Worm (Caenorhabditis elegans) whole organism, L4 larva: Measurements from ENCODE around the gene C30F2.2.

Experiments
- D1046.2 ChIP-seq: fragments of 200-800 bp; sonication (Bioruptor generic); IDR thresholded peaks from 2 replicates; pipeline ENCODE4 v1.3.6; 2022; ENCODE audit warnings: missing genetic modification characterization, missing compliant biosample characterization
- F37D6.2 ChIP-seq: sonication (generic microtip); optimal IDR thresholded peaks from 2 replicates; lab custom pipeline; 2016; ENCODE audit warnings: mild to moderate bottlenecking, missing genetic modification characterization, missing compliant biosample characterization
- F44E2.7 ChIP-seq: fragments of 200-800 bp; sonication (Bioruptor generic); IDR thresholded peaks from 2 replicates; pipeline ENCODE4 v2.1.2; 2022; ENCODE audit warnings: missing genetic modification characterization, missing compliant biosample characterization
- Y105C5A.15 ChIP-seq: fragments of 200-800 bp; sonication (Bioruptor generic); IDR thresholded peaks from 2 replicates; pipeline ENCODE4 v1.3.6; 2022; ENCODE audit warnings: missing genetic modification characterization, missing compliant biosample characterization
- Y5F2A.4 ChIP-seq: fragments of 200-800 bp; sonication (Bioruptor generic); optimal IDR thresholded peaks from 2 replicates; lab custom pipeline; 2018; ENCODE audit warnings: mild to moderate bottlenecking, missing genetic modification characterization, missing compliant biosample characterization
- aha-1 ChIP-seq: fragments of 150-350 bp; peaks from one replicate; lab custom pipeline; 2014; ENCODE audit warnings: missing biosample characterization, missing genetic modification characterization
- ama-1 ChIP-seq: fragments of 150-350 bp; optimal IDR thresholded peaks from 2 replicates; lab custom pipeline; 2014; ENCODE audit warnings: inconsistent platforms, mixed read lengths
- ceh-44 ChIP-seq: fragments of 200-800 bp; sonication (Bioruptor generic); IDR thresholded peaks from 2 replicates; pipeline ENCODE4 v1.3.6; 2022; ENCODE audit warnings: missing genetic modification reagents, missing genetic modification characterization, missing compliant biosample characterization
- daf-16 ChIP-seq, 3 experiments: sonication (generic microtip); optimal IDR thresholded peaks; 2 replicates each; lab custom pipeline; 2016 to 2017; ENCODE audit warnings: missing genetic modification characterization in 3 of 3, missing genetic modification reagents in 3 of 3, mild to moderate bottlenecking in 2 of 3, missing compliant biosample characterization in 2 of 3, missing biosample characterization in 1 of 3, moderate library complexity in 1 of 3
- daf-8 ChIP-seq: fragments of 200-800 bp; sonication (Bioruptor generic); IDR thresholded peaks from 2 replicates; pipeline ENCODE4 v1.3.6; 2022; ENCODE audit warnings: missing genetic modification characterization, missing compliant biosample characterization
- dpl-1 ChIP-seq: fragments of 150-350 bp; optimal IDR thresholded peaks from 2 replicates; lab custom pipeline; 2014; ENCODE audit warnings: missing biosample characterization, missing genetic modification reagents, missing genetic modification characterization
- fkh-10 ChIP-seq: fragments of 150-350 bp; optimal IDR thresholded peaks from 2 replicates; lab custom pipeline; 2014; ENCODE audit warnings: missing biosample characterization, missing genetic modification reagents, missing genetic modification characterization
- fos-1 ChIP-seq: fragments of 150-350 bp; optimal IDR thresholded peaks from 2 replicates; lab custom pipeline; 2014; ENCODE audit warnings: missing biosample characterization, missing genetic modification characterization
- gei-8 ChIP-seq: fragments of 200-800 bp; sonication (Bioruptor generic); optimal IDR thresholded peaks from 2 replicates; lab custom pipeline; 2018; ENCODE audit warnings: mild to moderate bottlenecking, missing genetic modification characterization, missing compliant biosample characterization
- hlh-11 ChIP-seq: fragments of 200-800 bp; sonication (Bioruptor generic); optimal IDR thresholded peaks from 2 replicates; lab custom pipeline; 2018; ENCODE audit warnings: mild to moderate bottlenecking, missing genetic modification characterization, missing compliant biosample characterization
- hlh-30 ChIP-seq: sonication (generic microtip); optimal IDR thresholded peaks from 2 replicates; lab custom pipeline; 2017; ENCODE audit warnings: antibody characterized with exemption, mild to moderate bottlenecking, missing genetic modification characterization, missing compliant biosample characterization; ENCODE audit not compliant: insufficient read depth
- jun-1 ChIP-seq: fragments of 150-350 bp; optimal IDR thresholded peaks from 2 replicates; lab custom pipeline; 2014; ENCODE audit warnings: missing biosample characterization, missing genetic modification reagents, missing genetic modification characterization
- lim-7 ChIP-seq: fragments of 200-800 bp; sonication (Bioruptor generic); IDR thresholded peaks from 2 replicates; pipeline ENCODE4 v1.3.6; 2022; ENCODE audit warnings: missing genetic modification characterization, missing compliant biosample characterization
- lin-13 ChIP-seq: fragments of 150-350 bp; optimal IDR thresholded peaks from 2 replicates; lab custom pipeline; 2014; ENCODE audit warnings: missing biosample characterization, missing genetic modification reagents, missing genetic modification characterization
- lin-39 ChIP-seq: fragments of 150-350 bp; optimal IDR thresholded peaks from 2 replicates; lab custom pipeline; 2014; ENCODE audit warnings: missing biosample characterization, missing genetic modification reagents, missing genetic modification characterization
- madf-9 ChIP-seq: fragments of 200-800 bp; sonication (Bioruptor generic); conservative IDR thresholded peaks from 2 replicates; pipeline ENCODE4 v1.3.6; 2022; ENCODE audit warnings: missing genetic modification reagents, missing genetic modification characterization, missing compliant biosample characterization
- mdl-1 ChIP-seq, 2 experiments: fragments of 150-350 bp in 1 of 2; sonication (generic microtip) in 1 of 2; optimal IDR thresholded peaks; 2 replicates each; lab custom pipeline; 2014 to 2017; ENCODE audit warnings: missing biosample characterization in 2 of 2, missing genetic modification characterization in 2 of 2
- mxl-2 ChIP-seq: fragments of 200-800 bp; sonication (Bioruptor generic); conservative IDR thresholded peaks from 2 replicates; pipeline ENCODE4 v1.3.6; 2022; ENCODE audit warnings: missing genetic modification reagents, missing genetic modification characterization, missing compliant biosample characterization
- nhr-102 ChIP-seq: sonication (generic microtip); optimal IDR thresholded peaks from 2 replicates; lab custom pipeline; 2016; ENCODE audit warnings: mild to moderate bottlenecking, missing genetic modification characterization, moderate library complexity, missing compliant biosample characterization
- nhr-11 ChIP-seq: fragments of 150-350 bp; optimal IDR thresholded peaks from 2 replicates; lab custom pipeline; 2014; ENCODE audit warnings: missing biosample characterization, missing genetic modification characterization
- nhr-237 ChIP-seq: sonication (generic microtip); optimal IDR thresholded peaks from 2 replicates; lab custom pipeline; 2017; ENCODE audit warnings: missing biosample characterization, missing genetic modification characterization
- nhr-28 ChIP-seq: fragments of 150-350 bp; optimal IDR thresholded peaks from 2 replicates; lab custom pipeline; 2014; ENCODE audit warnings: missing biosample characterization, missing genetic modification characterization
- nhr-41 ChIP-seq: fragments of 200-800 bp; sonication (Bioruptor generic); IDR thresholded peaks from 2 replicates; pipeline ENCODE4 v1.3.6; 2022; ENCODE audit warnings: missing genetic modification reagents, missing genetic modification characterization, missing compliant biosample characterization
- php-3 ChIP-seq: fragments of 200-800 bp; sonication (Bioruptor generic); IDR thresholded peaks from 2 replicates; pipeline ENCODE4 v1.3.6; 2022; ENCODE audit warnings: missing genetic modification reagents, missing genetic modification characterization, missing compliant biosample characterization
- pqm-1 ChIP-seq: sonication (generic microtip); optimal IDR thresholded peaks from 2 replicates; lab custom pipeline; 2017; ENCODE audit warnings: missing biosample characterization, missing genetic modification characterization
- saeg-2 ChIP-seq: fragments of 200-800 bp; sonication (Bioruptor generic); IDR thresholded peaks from 2 replicates; pipeline ENCODE4 v1.3.6; 2022; ENCODE audit warnings: missing genetic modification reagents, missing genetic modification characterization, missing compliant biosample characterization
- sdz-12 ChIP-seq: fragments of 200-800 bp; sonication (Bioruptor generic); optimal IDR thresholded peaks from 2 replicates; lab custom pipeline; 2018; ENCODE audit warnings: mild to moderate bottlenecking, missing genetic modification characterization, missing compliant biosample characterization
- snpc-1.2 ChIP-seq: fragments of 200-800 bp; sonication (Bioruptor generic); IDR thresholded peaks from 2 replicates; pipeline ENCODE4 v1.3.6; 2022; ENCODE audit warnings: missing genetic modification reagents, missing genetic modification characterization, missing compliant biosample characterization
- snpc-4 ChIP-seq: fragments of 150-350 bp; optimal IDR thresholded peaks from 2 replicates; lab custom pipeline; 2014; ENCODE audit warnings: missing biosample characterization, missing genetic modification characterization
- spr-1 ChIP-seq: sonication (generic microtip); optimal IDR thresholded peaks from 2 replicates; lab custom pipeline; 2016; ENCODE audit warnings: mild to moderate bottlenecking, missing genetic modification characterization, missing compliant biosample characterization
- spr-3 ChIP-seq: fragments of 200-800 bp; sonication (Bioruptor generic); optimal IDR thresholded peaks from 2 replicates; lab custom pipeline; 2018; ENCODE audit warnings: mild to moderate bottlenecking, missing genetic modification characterization, missing compliant biosample characterization
- tag-97 ChIP-seq: fragments of 200-800 bp; sonication (Bioruptor generic); IDR thresholded peaks from 2 replicates; pipeline ENCODE4 v1.3.6; 2022; ENCODE audit warnings: missing genetic modification characterization, missing compliant biosample characterization
- unc-62 ChIP-seq, 3 experiments: fragments of 150-350 bp in 1 of 3; sonication (generic microtip); optimal IDR thresholded peaks in 2 of 3; peaks in 1 of 3; 1 replicate in 1 of 3; 2 replicates in 2 of 3; lab custom pipeline; 2014 to 2017; ENCODE audit warnings: missing biosample characterization in 3 of 3, missing genetic modification characterization in 3 of 3, missing genetic modification reagents in 3 of 3, missing genotype in 1 of 3
- zag-1 ChIP-seq: fragments of 150-350 bp; optimal IDR thresholded peaks from 2 replicates; lab custom pipeline; 2014; ENCODE audit warnings: missing biosample characterization, missing genetic modification characterization
- zip-11 ChIP-seq: fragments of 200-800 bp; sonication (Bioruptor generic); IDR thresholded peaks from 2 replicates; pipeline ENCODE4 v1.3.6; 2022; ENCODE audit warnings: missing genetic modification characterization, missing compliant biosample characterization

C30F2.2 gene

DNA sequence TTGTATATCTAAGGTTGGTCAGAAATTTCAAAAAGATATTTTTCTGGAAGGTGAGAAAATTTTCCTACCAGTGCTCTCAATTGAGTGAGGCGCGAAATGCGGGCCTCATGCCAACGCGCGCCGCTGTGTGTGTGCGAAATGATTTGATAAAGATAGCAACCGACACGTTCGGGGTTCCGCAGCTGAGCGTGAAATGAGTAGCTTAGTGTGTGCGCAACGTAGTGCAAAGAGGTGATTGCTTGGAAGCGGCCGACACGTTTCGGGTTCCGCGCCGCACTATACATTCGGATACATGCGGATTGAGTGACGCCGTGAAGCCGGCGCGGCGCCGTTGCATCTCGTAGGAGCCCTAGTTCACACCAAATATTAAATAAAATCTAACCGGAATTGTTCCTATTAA lies 6.2 kb upstream of the C30F2.2 start:
- TF ChIP-seq nhr-237 (tag; lab: Kevin White, UChicago) (no peak), zip-11 (GFP tag; lab: Robert Waterston, UW) (no peak), snpc-1.2 (no peak), snpc-4 (peak; percentile 1), php-3 (GFP tag; lab: Robert Waterston, UW) (0 out of 2 replicates have a peak, but pooled peaks have one; percentile 18), saeg-2 (GFP tag; lab: Robert Waterston, UW) (0 out of 2 replicates have a peak, but pooled peaks have one; percentile 14), hlh-11 (tag; lab: Kevin White, UChicago) (peak; percentile 35), tag-97 (no peak), nhr-41 (GFP tag; lab: Robert Waterston, UW) (0 out of 2 replicates have a peak, but pooled peaks have one; percentile 23), mdl-1 (tag; optimal IDR thresholded peaks at IDR 0.05; lab: Kevin White, UChicago) (no peak)

DNA sequence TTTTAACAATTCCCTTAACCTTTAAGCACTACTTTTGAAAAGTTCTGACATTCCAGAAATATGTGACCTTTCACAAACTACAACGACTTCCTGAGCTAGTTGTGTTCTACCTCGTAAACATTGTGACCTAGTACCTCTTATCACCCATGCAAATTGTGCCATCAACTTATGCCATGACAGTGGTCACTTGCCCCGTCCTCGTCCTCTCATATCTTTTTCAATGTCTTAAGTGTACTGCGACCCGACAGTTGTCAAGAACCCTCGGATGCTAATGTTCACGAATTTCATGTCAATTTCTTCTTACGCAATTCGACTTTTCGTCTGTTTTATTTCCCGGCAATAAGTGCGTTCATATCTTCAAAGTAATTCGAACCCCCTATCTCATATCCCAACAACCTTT lies 2.8 kb upstream of the C30F2.2 start:
- TF ChIP-seq madf-9 (GFP tag; lab: Robert Waterston, UW): no peak
- peak; percentile 12 for TF ChIP-seq pqm-1 (tag; lab: Kevin White, UChicago)
- TF ChIP-seq daf-16 (GFP tag; optimal IDR thresholded peaks at IDR 0.05; lab: Kevin White, UChicago): no peak
- TF ChIP-seq daf-16 (tag; optimal IDR thresholded peaks at IDR 0.05; lab: Kevin White, UChicago): peak; percentile 70
- peak; percentile 30 for TF ChIP-seq nhr-28
- TF ChIP-seq nhr-11 (tag; lab: Kevin White, UChicago): no peak
- no peak for TF ChIP-seq fkh-10 (GFP tag; lab: Kevin White, UChicago)
- no peak for TF ChIP-seq mdl-1 (tag; optimal IDR thresholded peaks at IDR 0.05; lab: Kevin White, UChicago)
- no peak for TF ChIP-seq hlh-30 (tag; lab: Kevin White, UChicago)
- TF ChIP-seq lim-7 (GFP tag; lab: Robert Waterston, UW): no peak
- peak; percentile 44 for TF ChIP-seq hlh-11 (tag; lab: Kevin White, UChicago)
- TF ChIP-seq D1046.2: no peak
- no peak for TF ChIP-seq dpl-1 (GFP tag; lab: Kevin White, UChicago)

DNA sequence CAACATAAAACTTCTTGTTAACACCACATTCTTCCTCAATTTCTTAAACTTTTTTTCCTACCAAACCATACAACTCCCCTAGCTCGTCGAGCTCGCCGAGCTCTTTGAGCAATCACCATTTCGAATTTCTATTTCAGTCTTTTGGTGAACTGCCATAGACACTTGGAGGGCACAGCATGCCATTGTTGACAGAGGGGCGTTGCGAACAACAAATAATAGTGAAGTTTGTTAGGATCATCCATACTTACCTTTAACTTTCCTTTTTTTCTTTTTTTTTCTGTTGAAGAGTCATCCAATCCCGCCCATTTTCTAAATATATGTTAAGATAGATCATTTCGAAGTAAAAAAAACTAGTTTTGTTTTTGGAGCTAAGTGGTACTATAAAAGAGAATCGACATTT lies 3.0 kb downstream of the C30F2.2 start, which contains the start of gene idpp-14:
Gene idpp-14 (plus strand): TSS at position 324 of the 400 bp plus-strand sequence.
- TF ChIP-seq Y105C5A.15 (GFP tag; lab: Robert Waterston, UW) (no peak), unc-62 (GFP tag; optimal IDR thresholded peaks at IDR 0.05 in 1 of 2; lab: Kevin White, UChicago) (no peak), unc-62 (tag; optimal IDR thresholded peaks at IDR 0.05; lab: Kevin White, UChicago) (no peak), jun-1 (tag; lab: Kevin White, UChicago) (no peak), aha-1 (tag; lab: Kevin White, UChicago) (no peak), ama-1 (no peak), nhr-102 (tag; lab: Kevin White, UChicago) (no peak), F44E2.7 (GFP tag; lab: Robert Waterston, UW) (no peak), mxl-2 (GFP tag; lab: Robert Waterston, UW) (no peak), ceh-44 (no peak), F37D6.2 (tag; lab: Kevin White, UChicago) (no peak), nhr-28 (no peak), lin-13 (GFP tag; lab: Kevin White, UChicago) (no peak), sdz-12 (no peak)

DNA sequence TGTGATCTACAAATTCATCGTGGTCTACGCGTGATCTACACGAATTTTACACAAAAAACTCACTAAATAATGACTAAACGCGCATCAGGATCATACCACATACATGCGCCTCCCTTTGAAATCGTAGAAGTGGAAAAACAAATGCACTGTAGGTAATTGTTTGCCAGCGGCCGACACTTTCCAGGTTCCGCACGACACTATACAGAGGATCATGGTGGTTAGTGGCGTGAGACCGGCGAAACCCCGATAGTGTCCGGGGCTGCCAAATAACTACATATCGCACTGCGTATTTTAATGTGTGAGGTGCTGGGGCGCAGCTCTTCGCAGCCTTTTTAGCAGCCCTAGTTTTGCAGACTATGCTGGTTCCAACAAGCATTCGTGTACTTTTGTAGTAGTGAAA lies 6.3 kb downstream of the C30F2.2 start:
- TF ChIP-seq daf-8 (GFP tag; lab: Robert Waterston, UW) (no peak), aha-1 (tag; lab: Kevin White, UChicago) (peak; percentile 77)

DNA sequence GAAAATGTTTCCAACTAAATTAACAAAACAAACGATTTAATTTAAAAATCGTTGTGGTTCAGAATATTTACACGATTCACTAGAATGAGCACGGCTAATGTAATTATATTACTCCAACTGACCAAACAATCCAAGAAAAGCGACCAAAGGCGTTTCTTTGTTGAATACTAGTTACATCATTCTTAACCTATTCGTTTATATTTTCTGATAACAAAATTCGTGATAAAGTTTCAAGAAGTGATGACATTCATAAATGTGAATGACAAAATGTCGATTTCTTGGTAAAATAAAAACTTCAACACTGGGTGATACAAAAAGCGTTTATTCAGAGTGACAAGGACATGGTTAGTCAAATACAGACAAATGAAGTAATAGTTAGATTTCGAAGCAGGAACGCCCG lies 8.5 kb downstream of the C30F2.2 start, which contains the start of gene C30F2.4:
Gene C30F2.4 (minus strand): TSS at position 101 of the 400 bp plus-strand sequence.
- TF ChIP-seq nhr-28 (no peak), ama-1 (no peak), zag-1 (no peak), Y5F2A.4 (GFP tag; lab: Kevin White, UChicago) (no peak), saeg-2 (GFP tag; lab: Robert Waterston, UW) (no peak), hlh-30 (tag; lab: Kevin White, UChicago) (no peak), spr-3 (GFP tag; lab: Kevin White, UChicago) (no peak), spr-1 (tag; lab: Kevin White, UChicago) (no peak), snpc-4 (no peak), lin-39 (no peak), fos-1 (tag; lab: Kevin White, UChicago) (no peak), gei-8 (GFP tag; lab: Kevin White, UChicago) (no peak)
